Fruit fly (Drosophila melanogaster) whole organism, embryonic: Measurements from ENCODE around the gene Sik2.
A peak's percentile ranks its signal among the peaks of the same experiment; 100 is the strongest.

Experiments used
- Adf1 ChIP-seq: fragments of 200-800 bp; sonication (Bioruptor generic); IDR thresholded peaks from 2 replicates; pipeline ENCODE4 v1.3.6; 2022; ENCODE audit warnings: missing biosample characterization, missing genetic modification characterization
- Atf6 ChIP-seq: fragments of 200-800 bp; sonication (Bioruptor generic); IDR thresholded peaks from 2 replicates; pipeline ENCODE4 v1.3.6; 2022; ENCODE audit warnings: missing biosample characterization, missing genetic modification characterization
- B-H2 ChIP-seq: fragments of 200-800 bp; sonication (Bioruptor generic); optimal IDR thresholded peaks from 2 replicates; lab custom pipeline; 2018; ENCODE audit warnings: missing biosample characterization, mild to moderate bottlenecking, missing genetic modification characterization
- CG10267 ChIP-seq: fragments of 200-800 bp; sonication (Bioruptor generic); optimal IDR thresholded peaks from 2 replicates; lab custom pipeline; 2018; ENCODE audit warnings: missing biosample characterization, mild to moderate bottlenecking, missing genetic modification characterization, moderate library complexity
- CG14710 ChIP-seq: fragments of 200-800 bp; sonication (Bioruptor generic); optimal IDR thresholded peaks from 3 replicates; lab custom pipeline; 2019; ENCODE audit warnings: missing biosample characterization, mild to moderate bottlenecking, missing genetic modification characterization, moderate library complexity
- CG15479 ChIP-seq: fragments of 200-800 bp; sonication (Bioruptor generic); optimal IDR thresholded peaks from 3 replicates; lab custom pipeline; 2019; ENCODE audit warnings: missing biosample characterization, mild to moderate bottlenecking, missing genetic modification characterization, moderate library complexity
- CG16863 ChIP-seq: fragments of 200-800 bp; sonication (Bioruptor generic); optimal IDR thresholded peaks from 3 replicates; lab custom pipeline; 2016; ENCODE audit warnings: missing biosample characterization, missing genetic modification characterization
- CG31388 ChIP-seq: fragments of 200-800 bp; sonication (Bioruptor generic); optimal IDR thresholded peaks from 2 replicates; lab custom pipeline; 2016; ENCODE audit warnings: missing biosample characterization, missing genetic modification characterization
- CG32532 ChIP-seq: fragments of 200-800 bp; sonication (Bioruptor generic); IDR thresholded peaks from 2 replicates; pipeline ENCODE4 v1.3.6; 2022; ENCODE audit warnings: missing biosample characterization, missing genetic modification characterization
- CG33213 ChIP-seq: fragments of 200-800 bp; sonication (Bioruptor generic); optimal IDR thresholded peaks from 3 replicates; lab custom pipeline; 2016; ENCODE audit warnings: missing biosample characterization, missing genetic modification characterization
- CG3407 ChIP-seq: fragments of 200-800 bp; sonication (Bioruptor generic); optimal IDR thresholded peaks from 2 replicates; lab custom pipeline; 2018; ENCODE audit warnings: missing biosample characterization, mild to moderate bottlenecking, missing genetic modification characterization
- CG34224 ChIP-seq: fragments of 200-800 bp; sonication (Bioruptor generic); IDR thresholded peaks from 3 replicates; pipeline ENCODE4 v1.3.6; 2022; ENCODE audit warnings: missing biosample characterization, missing genetic modification characterization; ENCODE audit not compliant: partially characterized antibody
- CG6175 ChIP-seq: fragments of 200-800 bp; sonication (Bioruptor generic); IDR thresholded peaks from 3 replicates; pipeline ENCODE4 v1.3.6; 2022; ENCODE audit warnings: missing biosample characterization, missing genetic modification characterization
- CG6272 ChIP-seq: fragments of 200-800 bp; sonication (Bioruptor generic); IDR thresholded peaks from 2 replicates; pipeline ENCODE4 v1.3.6; 2022; ENCODE audit warnings: missing biosample characterization, missing genetic modification characterization
- CG6765 ChIP-seq: fragments of 200-800 bp; sonication (Bioruptor generic); optimal IDR thresholded peaks from 3 replicates; lab custom pipeline; 2017; ENCODE audit warnings: missing biosample characterization, mild to moderate bottlenecking, missing genetic modification characterization
- CG7357 ChIP-seq: fragments of 200-800 bp; sonication (Bioruptor generic); IDR thresholded peaks from 3 replicates; pipeline ENCODE4 v1.3.6; 2022; ENCODE audit warnings: missing biosample characterization, missing genetic modification characterization
- CG8478 ChIP-seq: fragments of >200 bp; optimal IDR thresholded peaks from 2 replicates; lab custom pipeline; 2018
- CHES-1-like ChIP-seq: fragments of 200-800 bp; sonication (Bioruptor generic); optimal IDR thresholded peaks from 2 replicates; lab custom pipeline; 2016; ENCODE audit warnings: missing biosample characterization, missing genetic modification characterization
- Deaf1 ChIP-seq: fragments of 200-800 bp; optimal IDR thresholded peaks from 3 replicates; lab custom pipeline; 2019; ENCODE audit warnings: missing biosample characterization, mild to moderate bottlenecking, missing genetic modification characterization, moderate library complexity
- Doc3 ChIP-seq: fragments of 200-800 bp; sonication (Bioruptor generic); IDR thresholded peaks from 3 replicates; pipeline ENCODE4 v1.3.6; 2022; ENCODE audit warnings: missing biosample characterization, missing genetic modification characterization; ENCODE audit not compliant: partially characterized antibody
- Drgx ChIP-seq: fragments of 200-800 bp; sonication (Bioruptor generic); IDR thresholded peaks from 2 replicates; pipeline ENCODE4 v1.3.6; 2022; ENCODE audit warnings: missing biosample characterization, missing genetic modification characterization
- HLH54F ChIP-seq: fragments of 200-800 bp; sonication (Bioruptor generic); optimal IDR thresholded peaks from 3 replicates; lab custom pipeline; 2016; ENCODE audit warnings: missing biosample characterization, missing genetic modification characterization
- Hand ChIP-seq: fragments of 200-800 bp; sonication (Bioruptor generic); optimal IDR thresholded peaks from 2 replicates; lab custom pipeline; 2017; ENCODE audit warnings: mild to moderate bottlenecking, missing biosample characterization, missing genetic modification reagents, missing genetic modification characterization
- Hey ChIP-seq: fragments of 200-800 bp; sonication (Bioruptor generic); optimal IDR thresholded peaks from 3 replicates; lab custom pipeline; 2018; ENCODE audit warnings: missing biosample characterization, mild to moderate bottlenecking, missing genetic modification characterization
- Mrtf ChIP-seq: fragments of 200-800 bp; sonication (Bioruptor generic); IDR thresholded peaks from 3 replicates; pipeline ENCODE4 v1.3.6; 2022; ENCODE audit warnings: missing biosample characterization, missing genetic modification characterization
- NfI ChIP-seq: fragments of 200-800 bp; sonication (Bioruptor generic); optimal IDR thresholded peaks from 3 replicates; lab custom pipeline; 2018; ENCODE audit warnings: missing biosample characterization, mild to moderate bottlenecking, missing genetic modification characterization, moderate library complexity
- Scr ChIP-seq: fragments of 200-800 bp; sonication (Bioruptor generic); IDR thresholded peaks from 2 replicates; pipeline ENCODE4 v1.3.6; 2022; ENCODE audit warnings: missing biosample characterization, missing genetic modification characterization; ENCODE audit not compliant: partially characterized antibody
- Sin3A ChIP-seq: fragments of >200 bp; optimal IDR thresholded peaks from 2 replicates; lab custom pipeline; 2018
- Stat92E ChIP-seq, 3 experiments: fragments of >200 bp in 2 of 3; fragments of 200-800 bp in 1 of 3; sonication (Bioruptor generic) in 1 of 3; optimal IDR thresholded peaks; 2 replicates each; lab custom pipeline; 2017 to 2019; ENCODE audit warnings: missing biosample characterization in 3 of 3, missing genetic modification characterization in 3 of 3, mild to moderate bottlenecking in 1 of 3, moderate library complexity in 1 of 3
- ato ChIP-seq: fragments of 200-800 bp; sonication (Bioruptor generic); IDR thresholded peaks from 2 replicates; pipeline ENCODE4 v1.3.6; 2022; ENCODE audit warnings: missing biosample characterization, missing genetic modification characterization; ENCODE audit not compliant: partially characterized antibody
- btn ChIP-seq: fragments of 200-800 bp; sonication (Bioruptor generic); optimal IDR thresholded peaks from 2 replicates; lab custom pipeline; 2016; ENCODE audit warnings: missing biosample characterization, missing genetic modification characterization
- cato ChIP-seq: fragments of 200-800 bp; sonication (Bioruptor generic); optimal IDR thresholded peaks from 2 replicates; lab custom pipeline; 2016; ENCODE audit warnings: missing biosample characterization, missing genetic modification characterization, borderline replicate concordance
- crol ChIP-seq: fragments of 200-800 bp; sonication (Bioruptor generic); IDR thresholded peaks from 2 replicates; pipeline ENCODE4 v1.3.6; 2022; ENCODE audit warnings: missing biosample characterization, missing genetic modification characterization
- dan ChIP-seq: fragments of 200-800 bp; sonication (Bioruptor generic); IDR thresholded peaks from 2 replicates; pipeline ENCODE4 v1.3.6; 2022; ENCODE audit warnings: missing biosample characterization, missing genetic modification characterization
- disco-r ChIP-seq: fragments of 200-800 bp; sonication (Bioruptor generic); optimal IDR thresholded peaks from 2 replicates; lab custom pipeline; 2016; ENCODE audit warnings: missing biosample characterization, missing genetic modification characterization
- eve ChIP-seq, 2 experiments: fragments of >200 bp; optimal IDR thresholded peaks; 2 replicates each; lab custom pipeline; 2017; ENCODE audit warnings: missing biosample characterization in 2 of 2, missing genetic modification characterization in 2 of 2
- fru ChIP-seq: fragments of >200 bp; optimal IDR thresholded peaks from 2 replicates; lab custom pipeline; 2017
- hkb ChIP-seq, 2 experiments: fragments of 200-800 bp in 1 of 2; fragments of >200 bp in 1 of 2; sonication (Bioruptor generic) in 1 of 2; IDR thresholded peaks in 1 of 2; optimal IDR thresholded peaks in 1 of 2; 2 replicates each; pipeline versions ENCODE4 v1.3.6 to Lab custom; 2017 to 2022; ENCODE audit warnings: missing biosample characterization in 1 of 2, missing genetic modification characterization in 1 of 2
- inv ChIP-seq: fragments of 200-800 bp; sonication (Bioruptor generic); IDR thresholded peaks from 2 replicates; pipeline ENCODE4 v1.3.6; 2022; ENCODE audit warnings: missing biosample characterization, missing genetic modification characterization; ENCODE audit not compliant: partially characterized antibody
- jing ChIP-seq: fragments of 200-800 bp; sonication (Bioruptor generic); optimal IDR thresholded peaks from 2 replicates; lab custom pipeline; 2018; ENCODE audit warnings: missing biosample characterization, mild to moderate bottlenecking, missing genetic modification characterization
- jumu ChIP-seq: fragments of 200-800 bp; sonication (Bioruptor generic); optimal IDR thresholded peaks from 3 replicates; lab custom pipeline; 2016; ENCODE audit warnings: missing biosample characterization, missing genetic modification characterization
- nmo ChIP-seq: fragments of 200-800 bp; sonication (Bioruptor generic); optimal IDR thresholded peaks from 2 replicates; lab custom pipeline; 2018; ENCODE audit warnings: missing biosample characterization, mild to moderate bottlenecking, missing genetic modification characterization, moderate library complexity
- otp ChIP-seq: fragments of 200-800 bp; sonication (Bioruptor generic); IDR thresholded peaks from 3 replicates; pipeline ENCODE4, ENCODE4 v1.3.6; 2022; ENCODE audit warnings: missing biosample characterization, missing genetic modification characterization
- peb ChIP-seq: fragments of 200-800 bp; sonication (Bioruptor generic); IDR thresholded peaks from 2 replicates; pipeline ENCODE4 v1.3.6; 2022; ENCODE audit warnings: missing biosample characterization, missing genetic modification characterization
- pfk ChIP-seq: fragments of 200-800 bp; sonication (Bioruptor generic); optimal IDR thresholded peaks from 2 replicates; lab custom pipeline; 2018; ENCODE audit warnings: missing biosample characterization, mild to moderate bottlenecking, missing genetic modification characterization, moderate library complexity
- pho ChIP-seq: fragments of 200-800 bp; sonication (Bioruptor generic); optimal IDR thresholded peaks from 2 replicates; lab custom pipeline; 2016; ENCODE audit warnings: missing biosample characterization, missing genetic modification characterization
- sisA ChIP-seq: fragments of 200-800 bp; sonication (Bioruptor generic); IDR thresholded peaks from 2 replicates; pipeline ENCODE4 v1.3.6; 2022; ENCODE audit warnings: missing biosample characterization, missing genetic modification characterization
- tin ChIP-seq: fragments of 200-800 bp; sonication (Bioruptor generic); optimal IDR thresholded peaks from 3 replicates; lab custom pipeline; 2016; ENCODE audit warnings: missing biosample characterization, missing genetic modification characterization
- wdn ChIP-seq: fragments of 200-800 bp; sonication (Bioruptor generic); IDR thresholded peaks from 2 replicates; pipeline ENCODE4 v1.3.6; 2022; ENCODE audit warnings: missing biosample characterization, missing genetic modification characterization
- zen2 ChIP-seq: fragments of 200-800 bp; sonication (Bioruptor generic); IDR thresholded peaks from 3 replicates; pipeline ENCODE4 v1.3.6; 2022; ENCODE audit warnings: missing biosample characterization, missing genetic modification characterization; ENCODE audit not compliant: partially characterized antibody

Sik2 gene

dm6 chrX:2009453-2010009 is 52.2 kb downstream of the Sik2 start (continued):
- TF ChIP-seq otp (peak; percentile 23; the same call in 1 of the 3 replicates), Deaf1 (no peak), nmo (GFP tag; lab: Kevin White, UChicago) (peak; percentile 87), sisA (GFP tag; lab: Robert Waterston, UW) (peak; percentile 44), hkb (optimal IDR thresholded peaks at IDR 0.05; lab: Kevin White, UChicago) (no peak), hkb (GFP tag; IDR thresholded peaks at IDR 0.05; lab: Robert Waterston, UW) (peak; percentile 49), B-H2 (GFP tag; lab: Kevin White, UChicago) (peak; percentile 48), CG6272 (GFP tag; lab: Robert Waterston, UW) (peak; percentile 23; the same call in 1 of the 2 replicates), Mrtf (GFP tag; lab: Robert Waterston, UW) (peak; percentile 44; the same call in 2 of the 3 replicates), inv (GFP tag; lab: Robert Waterston, UW) (no peak), CG33213 (GFP tag; lab: Kevin White, UChicago) (peak; percentile 48), CG10267 (peak; percentile 69), Hey (no peak), peb (GFP tag; lab: Robert Waterston, UW) (peak; percentile 40; the same call in 1 of the 2 replicates), Drgx (peak; percentile 41; the same call in 1 of the 2 replicates), CG31388 (GFP tag; lab: Kevin White, UChicago) (no peak), CG16863 (GFP tag; lab: Kevin White, UChicago) (peak; percentile 72), CG3407 (peak; percentile 13), zen2 (GFP tag; lab: Robert Waterston, UW) (no peak), btn (peak; percentile 31), crol (GFP tag; lab: Robert Waterston, UW) (no peak; the same call in 1 of the 2 replicates), Adf1 (GFP tag; lab: Robert Waterston, UW) (peak; percentile 10; the same call in 1 of the 2 replicates), tin (GFP tag; lab: Kevin White, UChicago) (peak; percentile 64), jumu (GFP tag; lab: Kevin White, UChicago) (peak; percentile 70), CG14710 (peak; percentile 81), CG6765 (GFP tag; lab: Kevin White, UChicago) (no peak), CG34224 (no peak), eve (GFP tag; optimal IDR thresholded peaks at IDR 0.05; lab: Kevin White, UChicago) (no peak), Hand (GFP tag; lab: Kevin White, UChicago) (no peak), CHES-1-like (peak; percentile 52), fru (lab: Kevin White, UChicago) (no peak), HLH54F (GFP tag; lab: Kevin White, UChicago) (peak; percentile 74), Scr (GFP tag; lab: Robert Waterston, UW) (no peak), jing (GFP tag; lab: Kevin White, UChicago) (peak; percentile 51), CG8478 (lab: Kevin White, UChicago) (no peak), CG7357 (GFP tag; lab: Robert Waterston, UW) (0 out of 3 replicates have a peak, but pooled peaks have one; percentile 39), pho (GFP tag; lab: Kevin White, UChicago) (peak; percentile 72), pfk (GFP tag; lab: Kevin White, UChicago) (no peak), disco-r (peak; percentile 50), dan (GFP tag; lab: Robert Waterston, UW) (no peak), cato (GFP tag; lab: Kevin White, UChicago) (peak; percentile 66), CG15479 (GFP tag; lab: Kevin White, UChicago) (no peak), wdn (GFP tag; lab: Robert Waterston, UW) (peak; percentile 52; the same call in 1 of the 2 replicates), CG32532 (GFP tag; lab: Robert Waterston, UW) (peak; percentile 55; the same call in 1 of the 2 replicates), Doc3 (GFP tag; lab: Robert Waterston, UW) (no peak), ato (GFP tag; lab: Robert Waterston, UW) (no peak), Sin3A (lab: Kevin White, UChicago) (no peak), Stat92E (GFP tag; optimal IDR thresholded peaks at IDR 0.05; lab: Kevin White, UChicago) (no peak), NfI (GFP tag; lab: Kevin White, UChicago) (peak; percentile 75), CG6175 (GFP tag; lab: Robert Waterston, UW) (peak; percentile 6; the same call in 1 of the 3 replicates), Atf6 (peak; percentile 41)
